Worm (Caenorhabditis elegans): ENCODE results near the gene F57B9.1.

The F57B9.1 gene

DNA sequence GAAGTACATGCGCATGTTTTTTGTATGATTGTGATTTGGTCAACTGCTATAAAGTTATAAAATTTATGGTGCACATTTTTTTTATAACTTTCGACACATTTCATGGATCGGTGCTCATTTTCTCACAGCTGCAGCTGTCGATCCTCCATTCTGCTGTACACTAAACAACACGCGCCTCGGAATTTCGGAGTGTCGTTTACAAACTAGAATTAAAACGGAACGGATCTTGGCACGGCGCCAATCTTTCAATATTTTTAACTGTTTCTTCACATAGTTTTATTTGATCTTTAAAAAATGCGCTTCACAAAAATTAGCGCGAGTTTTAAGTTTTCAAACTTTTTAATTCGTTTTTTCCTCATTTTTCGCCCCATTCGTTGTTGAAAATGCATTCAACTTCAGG is 15.5 kb upstream of the F57B9.1 start, which contains the start of gene let-711:
Gene let-711 (plus strand): TSS at position 337 of the 400 bp plus-strand sequence.
- TF ChIP-seq hlh-30 (tag; optimal IDR thresholded peaks at IDR 0.05; ENCODE audit: insufficient read depth) = peak; percentile 4
- TF ChIP-seq lin-15B (tag; optimal IDR thresholded peaks at IDR 0.05) = no peak
- TF ChIP-seq ztf-7 (tag; optimal IDR thresholded peaks at IDR 0.05) = no peak
- no peak for TF ChIP-seq mdl-1 (tag; optimal IDR thresholded peaks at IDR 0.05)
- TF ChIP-seq aha-1 (tag) = peak; percentile 56
- TF ChIP-seq mes-2 (tag; optimal IDR thresholded peaks at IDR 0.05; ENCODE audit: poor library complexity, severe bottlenecking) = peak; percentile 28
- TF ChIP-seq spr-1 (tag; optimal IDR thresholded peaks at IDR 0.05) = no peak
- TF ChIP-seq mep-1 (tag; optimal IDR thresholded peaks at IDR 0.05) = no peak
- peak; percentile 95 for TF ChIP-seq T20F7.1 (GFP tag; optimal IDR thresholded peaks at IDR 0.05)
- TF ChIP-seq lsy-2 (tag; optimal IDR thresholded peaks at IDR 0.05) = peak in 1 of 2 experiments; percentile 27
- TF ChIP-seq daf-12 (tag; optimal IDR thresholded peaks at IDR 0.05) = no peak
- no peak for TF ChIP-seq daf-16 (GFP tag; optimal IDR thresholded peaks at IDR 0.05)
- TF ChIP-seq daf-16 (tag; optimal IDR thresholded peaks at IDR 0.05) = peak; percentile 18
- no peak for TF ChIP-seq F49E8.2 (tag; optimal IDR thresholded peaks at IDR 0.05; ENCODE audit: borderline replicate concordance)
- TF ChIP-seq Y48G9A.11 (GFP tag; IDR thresholded peaks at IDR 0.05) = peak; percentile 97
- no peak for TF ChIP-seq vab-7 (GFP tag; IDR thresholded peaks at IDR 0.05)

DNA sequence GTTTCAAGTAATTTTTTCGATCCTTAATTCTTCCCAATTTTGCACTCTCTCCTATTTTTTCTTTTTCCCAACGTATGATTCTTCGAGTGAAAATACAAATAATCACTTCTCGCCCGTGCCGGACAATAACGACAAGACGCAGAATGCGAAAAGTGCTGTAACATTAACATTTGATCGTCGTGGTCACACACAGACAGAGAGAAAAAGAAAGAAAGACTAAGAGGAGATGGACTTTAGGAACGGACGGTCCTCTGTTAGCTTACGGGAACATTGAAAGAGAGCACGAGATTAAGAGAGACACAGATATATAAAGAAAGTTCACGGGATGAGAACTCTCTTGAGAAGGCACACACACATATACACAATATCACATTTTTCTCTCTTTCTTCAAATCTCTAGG is 14.0 kb upstream of the F57B9.1 start:
- TF ChIP-seq ZK546.5 (tag; optimal IDR thresholded peaks at IDR 0.05) = no peak
- no peak for TF ChIP-seq daf-16 (GFP tag; optimal IDR thresholded peaks at IDR 0.05)
- TF ChIP-seq daf-16 (tag; optimal IDR thresholded peaks at IDR 0.05) = peak; percentile 9
- no peak for TF ChIP-seq nhr-76 (tag; optimal IDR thresholded peaks at IDR 0.05)
- no peak for TF ChIP-seq zip-11 (GFP tag; IDR thresholded peaks at IDR 0.05)
- no peak for TF ChIP-seq ceh-62 (tag; optimal IDR thresholded peaks at IDR 0.05)
- TF ChIP-seq duxl-1 (tag; optimal IDR thresholded peaks at IDR 0.05; ENCODE audit: poor library complexity) = no peak
- no peak for TF ChIP-seq snpc-1.2 (GFP tag; IDR thresholded peaks at IDR 0.05)
- TF ChIP-seq F37D6.2 (tag; optimal IDR thresholded peaks at IDR 0.05) = no peak
- no peak for TF ChIP-seq ceh-44 (GFP tag; IDR thresholded peaks at IDR 0.05)
- TF ChIP-seq ztf-7 (tag; optimal IDR thresholded peaks at IDR 0.05) = no peak
- TF ChIP-seq F49E8.2 (tag; optimal IDR thresholded peaks at IDR 0.05; ENCODE audit: borderline replicate concordance) = no peak
- TF ChIP-seq nhr-237 (tag; optimal IDR thresholded peaks at IDR 0.05) = no peak
- peak; percentile 63 for TF ChIP-seq nhr-28 (tag; optimal IDR thresholded peaks at IDR 0.05)
- TF ChIP-seq nhr-11 (tag; optimal IDR thresholded peaks at IDR 0.05) = no peak
- TF ChIP-seq lin-1 (GFP tag; IDR thresholded peaks at IDR 0.05) = no peak
- no peak for TF ChIP-seq dve-1 (tag; optimal IDR thresholded peaks at IDR 0.05; ENCODE audit: insufficient read depth)
- peak; percentile 86 for TF ChIP-seq hlh-30 (tag; optimal IDR thresholded peaks at IDR 0.05; ENCODE audit: insufficient read depth)
- no peak for TF ChIP-seq madf-5 (GFP tag; IDR thresholded peaks at IDR 0.05)
- no peak for TF ChIP-seq ztf-11 (tag; optimal IDR thresholded peaks at IDR 0.05)
- no peak for TF ChIP-seq lir-3 (tag; optimal IDR thresholded peaks at IDR 0.05)
- no peak for TF ChIP-seq Y48G9A.11 (GFP tag; IDR thresholded peaks at IDR 0.05)
- no peak for TF ChIP-seq jun-1 (tag; optimal IDR thresholded peaks at IDR 0.05)
- no peak for TF ChIP-seq daf-8 (GFP tag; IDR thresholded peaks at IDR 0.05)
- TF ChIP-seq T20F7.1 (GFP tag; optimal IDR thresholded peaks at IDR 0.05) = no peak
- TF ChIP-seq pha-4 (GFP tag; IDR thresholded peaks at IDR 0.05) = no peak
- TF ChIP-seq pha-4 (tag; optimal IDR thresholded peaks at IDR 0.05) = no peak
- peak in 1 of 2 experiments; percentile 9 for TF ChIP-seq hif-1 (tag; optimal IDR thresholded peaks at IDR 0.05)
- no peak for TF ChIP-seq dmd-9 (GFP tag; IDR thresholded peaks at IDR 0.05)
- peak; percentile 48 for TF ChIP-seq hlh-11 (tag; optimal IDR thresholded peaks at IDR 0.05)
- peak; percentile 26 for TF ChIP-seq mxl-3 (GFP tag; optimal IDR thresholded peaks at IDR 0.05)
- TF ChIP-seq ceh-20 (GFP tag; IDR thresholded peaks at IDR 0.05) = no peak
- peak in 1 of 2 experiments; percentile 16 for TF ChIP-seq mdl-1 (tag; optimal IDR thresholded peaks at IDR 0.05)
- TF ChIP-seq zfp-3 (GFP tag; conservative IDR thresholded peaks at IDR 0.05) = no peak
- TF ChIP-seq ZK337.2 (GFP tag; IDR thresholded peaks at IDR 0.05) = no peak
- no peak for TF ChIP-seq fkh-10 (GFP tag; optimal IDR thresholded peaks at IDR 0.05)
- no peak for TF ChIP-seq aha-1 (tag)
- TF ChIP-seq pqm-1 (tag; optimal IDR thresholded peaks at IDR 0.05) = no peak
- TF ChIP-seq lsy-2 (tag; optimal IDR thresholded peaks at IDR 0.05) = peak in 1 of 2 experiments; percentile 21
- no peak for TF ChIP-seq rbr-2 (tag; optimal IDR thresholded peaks at IDR 0.05)
- no peak for TF ChIP-seq nhr-10 (tag; optimal IDR thresholded peaks at IDR 0.05)
- no peak for TF ChIP-seq spr-3 (GFP tag; optimal IDR thresholded peaks at IDR 0.05)
- TF ChIP-seq vab-7 (GFP tag; IDR thresholded peaks at IDR 0.05) = no peak
- no peak for TF ChIP-seq spr-1 (tag; optimal IDR thresholded peaks at IDR 0.05)
